Worm (Caenorhabditis elegans): ENCODE results near the gene F36H9.10.

DNA sequence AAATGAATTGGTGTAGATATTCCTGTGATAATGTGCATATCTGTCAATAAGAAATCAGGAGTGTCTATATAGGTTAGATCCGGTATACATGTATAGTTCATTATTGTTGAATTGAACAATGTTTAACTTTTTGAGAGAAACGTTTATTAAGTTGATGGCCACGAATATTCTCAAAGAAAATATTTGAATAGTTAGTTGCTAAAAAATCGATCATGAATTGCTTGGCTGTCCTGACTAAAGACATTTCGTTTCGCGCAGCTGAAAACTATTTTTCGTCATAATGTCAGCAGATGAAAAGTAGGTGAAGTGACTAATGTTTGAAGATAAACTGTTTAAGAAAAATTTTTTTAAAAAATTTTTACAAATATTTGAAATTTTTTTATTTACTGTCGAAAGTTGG is 46.6 kb upstream of the F36H9.10 start, which contains the start of gene srh-199:
- TF ChIP-seq ceh-36 (tag; optimal IDR thresholded peaks at IDR 0.05): no peak
- no peak for TF ChIP-seq flt-1 (GFP tag; IDR thresholded peaks at IDR 0.05)
- no peak for TF ChIP-seq tbx-11 (GFP tag; IDR thresholded peaks at IDR 0.05)
- no peak for TF ChIP-seq tbx-37 (GFP tag; conservative IDR thresholded peaks at IDR 0.05)
- no peak for TF ChIP-seq ama-1 (optimal IDR thresholded peaks at IDR 0.05)
- TF ChIP-seq hmg-4 (GFP tag; optimal IDR thresholded peaks at IDR 0.05): no peak
- TF ChIP-seq F13C5.2 (tag; optimal IDR thresholded peaks at IDR 0.05): no peak
- TF ChIP-seq hnd-1 (tag; optimal IDR thresholded peaks at IDR 0.05): no peak
- TF ChIP-seq sea-1 (GFP tag; conservative IDR thresholded peaks at IDR 0.05): no peak
- TF ChIP-seq ets-7 (tag; optimal IDR thresholded peaks at IDR 0.05): no peak

Data from whole organism, early embryonic.